Fruit fly (Drosophila melanogaster) whole organism, embryonic: ENCODE measurements around the gene CG7914.

Experiments used
- Atf6 ChIP-seq: fragments of 200-800 bp; sonication (Bioruptor generic); IDR thresholded peaks from 2 replicates; pipeline ENCODE4 v1.3.6; 2022; ENCODE audit warnings: missing biosample characterization, missing genetic modification characterization
- B-H1 ChIP-seq: fragments of 200-800 bp; sonication (Bioruptor generic); IDR thresholded peaks from 3 replicates; pipeline ENCODE4 v1.3.6; 2022; ENCODE audit warnings: missing biosample characterization, missing genetic modification characterization
- Bgb ChIP-seq: fragments of 200-800 bp; sonication (Bioruptor generic); IDR thresholded peaks from 2 replicates; pipeline ENCODE4 v1.3.6; 2022; ENCODE audit warnings: missing biosample characterization, missing genetic modification characterization; ENCODE audit not compliant: partially characterized antibody
- CG13424 ChIP-seq: fragments of 200-800 bp; sonication (Bioruptor generic); optimal IDR thresholded peaks from 2 replicates; lab custom pipeline; 2019; ENCODE audit warnings: missing biosample characterization, mild to moderate bottlenecking, missing genetic modification characterization, moderate library complexity
- CG14441 ChIP-seq: fragments of 200-800 bp; sonication (Bioruptor generic); IDR thresholded peaks from 2 replicates; pipeline ENCODE4 v1.3.6; 2022; ENCODE audit warnings: missing biosample characterization, missing genetic modification characterization
- CG16815 ChIP-seq: fragments of 200-800 bp; sonication (Bioruptor generic); optimal IDR thresholded peaks from 3 replicates; lab custom pipeline; 2017; ENCODE audit warnings: missing biosample characterization, mild to moderate bottlenecking, missing genetic modification characterization
- CG17186 ChIP-seq: fragments of 200-800 bp; sonication (Bioruptor generic); optimal IDR thresholded peaks from 3 replicates; lab custom pipeline; 2017; ENCODE audit warnings: missing biosample characterization, missing genetic modification reagents, missing genetic modification characterization
- CG17361 ChIP-seq: fragments of 200-800 bp; sonication (Bioruptor generic); IDR thresholded peaks from 3 replicates; pipeline ENCODE4 v1.3.6; 2022; ENCODE audit warnings: missing biosample characterization, missing genetic modification characterization
- CG17829 ChIP-seq: fragments of 200-800 bp; optimal IDR thresholded peaks from 2 replicates; lab custom pipeline; 2019; ENCODE audit warnings: missing biosample characterization, mild to moderate bottlenecking, missing genetic modification characterization, moderate library complexity
- CG2712 ChIP-seq: fragments of 200-800 bp; optimal IDR thresholded peaks from 3 replicates; lab custom pipeline; 2019; ENCODE audit warnings: missing biosample characterization, mild to moderate bottlenecking, missing genetic modification characterization, moderate library complexity
- CG32767 ChIP-seq: fragments of 200-800 bp; sonication (Bioruptor generic); IDR thresholded peaks from 2 replicates; pipeline ENCODE4 v1.3.6; 2022; ENCODE audit warnings: missing biosample characterization, missing genetic modification characterization
- CG4282 ChIP-seq: fragments of 200-800 bp; sonication (Bioruptor generic); optimal IDR thresholded peaks from 2 replicates; lab custom pipeline; 2016; ENCODE audit warnings: missing biosample characterization, missing genetic modification characterization
- CG8478 ChIP-seq: fragments of >200 bp; optimal IDR thresholded peaks from 2 replicates; lab custom pipeline; 2018
- CTCF ChIP-seq: fragments of 200-800 bp; sonication (Bioruptor generic); optimal IDR thresholded peaks from 2 replicates; lab custom pipeline; 2017; ENCODE audit warnings: missing biosample characterization, mild to moderate bottlenecking, missing genetic modification characterization, moderate library complexity
- Camta ChIP-seq: fragments of 200-800 bp; sonication (Bioruptor generic); optimal IDR thresholded peaks from 2 replicates; lab custom pipeline; 2016; ENCODE audit warnings: missing biosample characterization, missing genetic modification characterization
- Deaf1 ChIP-seq: fragments of 200-800 bp; optimal IDR thresholded peaks from 3 replicates; lab custom pipeline; 2019; ENCODE audit warnings: missing biosample characterization, mild to moderate bottlenecking, missing genetic modification characterization, moderate library complexity
- Dip3 ChIP-seq: fragments of 200-800 bp; sonication (Bioruptor generic); optimal IDR thresholded peaks from 3 replicates; lab custom pipeline; 2016; ENCODE audit warnings: missing biosample characterization, missing genetic modification characterization
- Gsc ChIP-seq: fragments of 200-800 bp; sonication (Bioruptor generic); IDR thresholded peaks from 2 replicates; pipeline ENCODE4 v1.3.6; 2022; ENCODE audit warnings: missing biosample characterization, missing genetic modification characterization
- Oli ChIP-seq: fragments of 200-800 bp; sonication (Bioruptor generic); optimal IDR thresholded peaks from 2 replicates; lab custom pipeline; 2018; ENCODE audit warnings: missing biosample characterization, mild to moderate bottlenecking, missing genetic modification characterization, moderate library complexity
- Ptx1 ChIP-seq: fragments of 200-800 bp; sonication (Bioruptor generic); IDR thresholded peaks from 2 replicates; pipeline ENCODE4 v1.3.6; 2022; ENCODE audit warnings: missing biosample characterization, missing genetic modification characterization
- Rfx ChIP-seq: fragments of 200-800 bp; sonication (Bioruptor generic); IDR thresholded peaks from 2 replicates; pipeline ENCODE4 v1.3.6; 2022; ENCODE audit warnings: missing biosample characterization, missing genetic modification characterization
- Spps ChIP-seq: fragments of 200-800 bp; sonication (Bioruptor generic); optimal IDR thresholded peaks from 2 replicates; lab custom pipeline; 2018; ENCODE audit warnings: missing biosample characterization, mild to moderate bottlenecking, missing genetic modification characterization
- Sry-β ChIP-seq: fragments of 200-800 bp; sonication (Bioruptor generic); optimal IDR thresholded peaks from 2 replicates; lab custom pipeline; 2018; ENCODE audit warnings: missing biosample characterization, mild to moderate bottlenecking, missing genetic modification characterization, moderate library complexity
- ab ChIP-seq: fragments of 200-800 bp; sonication (Bioruptor generic); optimal IDR thresholded peaks from 2 replicates; lab custom pipeline; 2016; ENCODE audit warnings: missing biosample characterization, missing genetic modification characterization
- al ChIP-seq: fragments of 200-800 bp; sonication (Bioruptor generic); IDR thresholded peaks from 2 replicates; pipeline ENCODE4 v1.3.6; 2022; ENCODE audit warnings: missing biosample characterization, missing genetic modification characterization
- amos ChIP-seq: fragments of 200-800 bp; sonication (Bioruptor generic); IDR thresholded peaks from 2 replicates; pipeline ENCODE4 v1.3.6; 2022; ENCODE audit warnings: missing biosample characterization, missing genetic modification characterization; ENCODE audit not compliant: partially characterized antibody
- ase ChIP-seq: fragments of 200-800 bp; sonication (Bioruptor generic); IDR thresholded peaks from 3 replicates; pipeline ENCODE4 v1.3.6; 2022; ENCODE audit warnings: missing biosample characterization, missing genetic modification characterization
- az2 ChIP-seq: fragments of 200-800 bp; sonication (Bioruptor generic); optimal IDR thresholded peaks from 3 replicates; lab custom pipeline; 2016; ENCODE audit warnings: missing biosample characterization, missing genetic modification characterization
- bab2 ChIP-seq: fragments of 200-800 bp; sonication (Bioruptor generic); optimal IDR thresholded peaks from 2 replicates; lab custom pipeline; 2016; ENCODE audit warnings: missing biosample characterization, missing genetic modification characterization
- chif ChIP-seq, 2 experiments: fragments of 200-800 bp; sonication (Bioruptor generic); optimal IDR thresholded peaks; 3 replicates each; lab custom pipeline; 2016; ENCODE audit warnings: missing biosample characterization in 2 of 2, missing genetic modification characterization in 2 of 2
- crol ChIP-seq: fragments of 200-800 bp; sonication (Bioruptor generic); IDR thresholded peaks from 2 replicates; pipeline ENCODE4 v1.3.6; 2022; ENCODE audit warnings: missing biosample characterization, missing genetic modification characterization
- cwo ChIP-seq: fragments of 200-800 bp; sonication (Bioruptor generic); optimal IDR thresholded peaks from 3 replicates; lab custom pipeline; 2017; ENCODE audit warnings: missing biosample characterization, missing genetic modification characterization, mild to moderate bottlenecking, moderate library complexity, missing genetic modification reagents
- danr ChIP-seq: fragments of 200-800 bp; sonication (Bioruptor generic); IDR thresholded peaks from 2 replicates; pipeline ENCODE4 v1.3.6; 2022; ENCODE audit warnings: missing biosample characterization, missing genetic modification characterization
- disco-r ChIP-seq: fragments of 200-800 bp; sonication (Bioruptor generic); optimal IDR thresholded peaks from 2 replicates; lab custom pipeline; 2016; ENCODE audit warnings: missing biosample characterization, missing genetic modification characterization
- ems ChIP-seq: fragments of 200-800 bp; sonication (Bioruptor generic); optimal IDR thresholded peaks from 3 replicates; lab custom pipeline; 2016; ENCODE audit warnings: missing biosample characterization, missing genetic modification characterization
- fd64A ChIP-seq: fragments of 200-800 bp; sonication (Bioruptor generic); optimal IDR thresholded peaks from 3 replicates; lab custom pipeline; 2018; ENCODE audit warnings: missing biosample characterization, mild to moderate bottlenecking, missing genetic modification characterization
- ftz-f1 ChIP-seq: fragments of 200-800 bp; sonication (Bioruptor generic); optimal IDR thresholded peaks from 2 replicates; lab custom pipeline; 2016; ENCODE audit warnings: missing biosample characterization, missing genetic modification characterization
- gsb ChIP-seq: fragments of 200-800 bp; sonication (Bioruptor generic); IDR thresholded peaks from 2 replicates; pipeline ENCODE4 v1.3.6; 2022; ENCODE audit warnings: missing biosample characterization, missing genetic modification characterization
- klu ChIP-seq: fragments of 200-800 bp; sonication (Bioruptor generic); IDR thresholded peaks from 2 replicates; pipeline ENCODE4 v1.3.6; 2022; ENCODE audit warnings: missing biosample characterization, missing genetic modification characterization
- nom ChIP-seq: fragments of 200-800 bp; sonication (Bioruptor generic); optimal IDR thresholded peaks from 2 replicates; lab custom pipeline; 2017; ENCODE audit warnings: missing biosample characterization, missing genetic modification characterization, mild to moderate bottlenecking, moderate library complexity, missing genetic modification reagents
- odd ChIP-seq: fragments of 200-800 bp; sonication (Bioruptor generic); optimal IDR thresholded peaks from 2 replicates; lab custom pipeline; 2017; ENCODE audit warnings: missing biosample characterization, mild to moderate bottlenecking, missing genetic modification characterization
- peb ChIP-seq: fragments of 200-800 bp; sonication (Bioruptor generic); IDR thresholded peaks from 2 replicates; pipeline ENCODE4 v1.3.6; 2022; ENCODE audit warnings: missing biosample characterization, missing genetic modification characterization
- pros ChIP-seq: fragments of 200-800 bp; sonication (Bioruptor generic); optimal IDR thresholded peaks from 3 replicates; lab custom pipeline; 2019; ENCODE audit warnings: missing biosample characterization, mild to moderate bottlenecking, missing genetic modification characterization, moderate library complexity
- shn ChIP-seq: fragments of 200-800 bp; sonication (Bioruptor generic); optimal IDR thresholded peaks from 3 replicates; lab custom pipeline; 2016; ENCODE audit warnings: missing biosample characterization, missing genetic modification characterization
- slou ChIP-seq: fragments of 200-800 bp; sonication (Bioruptor generic); optimal IDR thresholded peaks from 3 replicates; lab custom pipeline; 2016; ENCODE audit warnings: missing biosample characterization, missing genetic modification characterization
- slp2 ChIP-seq: fragments of 200-800 bp; sonication (Bioruptor generic); optimal IDR thresholded peaks from 2 replicates; lab custom pipeline; 2016; ENCODE audit warnings: missing biosample characterization, missing genetic modification characterization
- sob ChIP-seq: fragments of 200-800 bp; sonication (Bioruptor generic); IDR thresholded peaks from 2 replicates; pipeline ENCODE4 v1.3.6; 2022; ENCODE audit warnings: missing biosample characterization, missing genetic modification characterization
- sr ChIP-seq: fragments of 200-800 bp; sonication (Bioruptor generic); IDR thresholded peaks from 3 replicates; pipeline ENCODE4 v1.3.6; 2022; ENCODE audit warnings: missing biosample characterization, missing genetic modification characterization
- trem ChIP-seq: fragments of 200-800 bp; optimal IDR thresholded peaks from 3 replicates; lab custom pipeline; 2019; ENCODE audit warnings: missing biosample characterization, mild to moderate bottlenecking, missing genetic modification characterization, moderate library complexity
- unc-4 ChIP-seq: fragments of 200-800 bp; sonication (Bioruptor generic); IDR thresholded peaks from 2 replicates; pipeline ENCODE4 v1.3.6; 2022; ENCODE audit warnings: missing biosample characterization, missing genetic modification characterization; ENCODE audit not compliant: partially characterized antibody
- vvl ChIP-seq: fragments of 200-800 bp; sonication (Bioruptor generic); IDR thresholded peaks from 2 replicates; pipeline ENCODE4 v1.3.6; 2022; ENCODE audit warnings: missing biosample characterization, missing genetic modification characterization
- wdn ChIP-seq: fragments of 200-800 bp; sonication (Bioruptor generic); IDR thresholded peaks from 2 replicates; pipeline ENCODE4 v1.3.6; 2022; ENCODE audit warnings: missing biosample characterization, missing genetic modification characterization

Gene CG7914

DNA sequence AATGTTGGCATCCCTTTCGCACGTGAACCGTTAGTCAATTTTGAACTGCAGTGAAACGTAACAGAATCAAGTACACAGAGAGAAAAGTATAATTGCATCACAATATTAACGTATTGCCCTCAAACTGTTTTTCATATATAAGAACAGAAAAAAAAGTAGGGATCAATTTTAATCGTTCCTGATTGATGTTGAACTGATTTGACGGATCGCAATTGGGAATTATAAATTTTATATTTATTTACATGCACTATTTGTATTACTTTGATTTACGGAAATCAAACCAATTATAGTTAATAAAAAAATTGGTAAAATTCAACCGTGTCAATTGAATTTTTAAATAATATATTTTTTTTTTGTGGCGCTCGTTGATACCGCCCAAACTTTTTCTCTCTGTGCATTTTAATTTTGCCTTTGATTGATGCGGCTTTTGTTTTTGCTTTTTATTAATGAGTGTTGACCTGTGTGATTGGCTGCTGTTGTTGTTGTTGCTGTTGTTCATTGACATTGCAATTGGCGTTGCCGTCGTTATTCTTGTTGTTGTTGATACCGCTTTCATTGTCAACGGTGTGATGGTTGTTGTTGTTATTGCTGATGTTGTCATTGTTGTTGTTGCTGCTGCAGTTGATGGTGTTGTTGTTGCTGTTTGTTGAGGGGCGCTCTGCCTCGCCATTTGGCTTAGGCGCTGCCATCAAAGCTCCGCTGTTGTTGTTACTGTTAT is 40.5 kb downstream of the CG7914 start (continued):
- TF ChIP-seq klu (GFP tag; lab: Robert Waterston, UW) (no peak), CG8478 (lab: Kevin White, UChicago) (no peak), chif (GFP tag; optimal IDR thresholded peaks at IDR 0.05; lab: Kevin White, UChicago) (peak in 1 of 2 experiments; percentile 34), Camta (peak; percentile 6), Deaf1 (no peak), pros (no peak), Rfx (GFP tag; lab: Robert Waterston, UW) (peak; percentile 4; the same call in 1 of the 2 replicates), Gsc (GFP tag; lab: Robert Waterston, UW) (no peak), Oli (tag; lab: Kevin White, UChicago) (peak; percentile 77), Spps (tag; lab: Kevin White, UChicago) (peak; percentile 14), ftz-f1 (GFP tag; lab: Kevin White, UChicago) (no peak), wdn (no peak), cwo (GFP tag; lab: Kevin White, UChicago) (peak; percentile 23), disco-r (GFP tag; lab: Kevin White, UChicago) (no peak), az2 (GFP tag; lab: Kevin White, UChicago) (peak; percentile 53), amos (GFP tag; lab: Robert Waterston, UW) (no peak), CG4282 (no peak), fd64A (no peak), al (GFP tag; lab: Robert Waterston, UW) (0 out of 2 replicates have a peak, but pooled peaks have one; percentile 15), slou (no peak), nom (GFP tag; lab: Kevin White, UChicago) (no peak), crol (GFP tag; lab: Robert Waterston, UW) (no peak), ems (GFP tag; lab: Kevin White, UChicago) (no peak), CG17829 (peak; percentile 55), Atf6 (GFP tag; lab: Robert Waterston, UW) (peak; percentile 35; the same call in 1 of the 2 replicates), vvl (peak; percentile 53), sob (0 out of 2 replicates have a peak, but pooled peaks have one; percentile 13), Ptx1 (GFP tag; lab: Robert Waterston, UW) (peak; percentile 64), peb (GFP tag; lab: Robert Waterston, UW) (no peak), shn (GFP tag; lab: Kevin White, UChicago) (no peak), Sry-β (GFP tag; lab: Kevin White, UChicago) (no peak), ab (GFP tag; lab: Kevin White, UChicago) (no peak), unc-4 (GFP tag; lab: Robert Waterston, UW) (no peak), CG2712 (peak; percentile 71), sr (GFP tag; lab: Robert Waterston, UW) (no peak), ase (0 out of 3 replicates have a peak, but pooled peaks have one; percentile 48), CG16815 (GFP tag; lab: Kevin White, UChicago) (peak; percentile 43), danr (GFP tag; lab: Robert Waterston, UW) (0 out of 2 replicates have a peak, but pooled peaks have one; percentile 14), CTCF (GFP tag; lab: Kevin White, UChicago) (no peak), gsb (GFP tag; lab: Robert Waterston, UW) (no peak), CG13424 (peak; percentile 61), odd (GFP tag; lab: Kevin White, UChicago) (no peak), Dip3 (no peak), CG14441 (GFP tag; lab: Robert Waterston, UW) (no peak; the same call in 1 of the 2 replicates), trem (tag; lab: Kevin White, UChicago) (no peak), Bgb (GFP tag; lab: Robert Waterston, UW) (no peak), CG32767 (GFP tag; lab: Robert Waterston, UW) (no peak), slp2 (GFP tag; lab: Kevin White, UChicago) (no peak), CG17186 (GFP tag; lab: Kevin White, UChicago) (no peak), CG17361 (GFP tag; lab: Robert Waterston, UW) (peak; percentile 83), B-H1 (GFP tag; lab: Robert Waterston, UW) (peak; percentile 45; the same call in 2 of the 3 replicates), bab2 (GFP tag; lab: Kevin White, UChicago) (no peak)
